Fruit fly (Drosophila melanogaster): ENCODE data around the gene CG13841.

Gene CG13841

dm6 chr3R:22753895-22754774, 13.4 kb downstream of the CG13841 start (continued):
- TF ChIP-seq ewg (GFP tag; optimal IDR thresholded peaks at IDR 0.05): peak; percentile 23
- TF ChIP-seq ab (GFP tag; optimal IDR thresholded peaks at IDR 0.05): no peak
- peak; percentile 8 for TF ChIP-seq CG10274 (GFP tag; optimal IDR thresholded peaks at IDR 0.05)
- TF ChIP-seq jing (GFP tag; optimal IDR thresholded peaks at IDR 0.05): peak; percentile 31
- peak; percentile 23; the same call in 1 of the 2 replicates for TF ChIP-seq Oaz (GFP tag; IDR thresholded peaks at IDR 0.05)
- TF ChIP-seq CG6254 (GFP tag; optimal IDR thresholded peaks at IDR 0.05): peak; percentile 68
- TF ChIP-seq CG30403 (GFP tag; optimal IDR thresholded peaks at IDR 0.05): peak; percentile 84
- peak; percentile 95 for TF ChIP-seq Deaf1 (tag; optimal IDR thresholded peaks at IDR 0.05)
- TF ChIP-seq hth (optimal IDR thresholded peaks at IDR 0.05): no peak
- TF ChIP-seq Dbx (GFP tag; IDR thresholded peaks at IDR 0.05): peak; percentile 78
- TF ChIP-seq Sox100B (GFP tag; optimal IDR thresholded peaks at IDR 0.05): peak; percentile 81
- TF ChIP-seq CG17829 (tag; optimal IDR thresholded peaks at IDR 0.05): peak; percentile 60
- peak; percentile 56; the same call in 1 of the 2 replicates for TF ChIP-seq tna (GFP tag; IDR thresholded peaks at IDR 0.05; ENCODE audit: partially characterized antibody)
- peak; percentile 89 for TF ChIP-seq CG7556 (GFP tag; optimal IDR thresholded peaks at IDR 0.05)
- TF ChIP-seq CG8089 (GFP tag; optimal IDR thresholded peaks at IDR 0.05): no peak
- TF ChIP-seq CG4424 (GFP tag; optimal IDR thresholded peaks at IDR 0.05): peak; percentile 64
- TF ChIP-seq Hr3 (GFP tag; optimal IDR thresholded peaks at IDR 0.05): peak; percentile 60
- no peak for TF ChIP-seq hb (GFP tag; IDR thresholded peaks at IDR 0.05; ENCODE audit: partially characterized antibody)
- TF ChIP-seq CG14014 (GFP tag; IDR thresholded peaks at IDR 0.05): peak; percentile 50; the same call in 1 of the 2 replicates
- peak; percentile 42; the same call in 1 of the 2 replicates for TF ChIP-seq CG9215 (GFP tag; IDR thresholded peaks at IDR 0.05)
- TF ChIP-seq CG9817 (tag; optimal IDR thresholded peaks at IDR 0.05): peak; percentile 41
- TF ChIP-seq cg (GFP tag; optimal IDR thresholded peaks at IDR 0.05): peak; percentile 18
- TF ChIP-seq mam (GFP tag; optimal IDR thresholded peaks at IDR 0.05): peak; percentile 58
- peak; percentile 59 for TF ChIP-seq fd96Cb (tag; optimal IDR thresholded peaks at IDR 0.05)
- TF ChIP-seq tin (GFP tag; optimal IDR thresholded peaks at IDR 0.05): peak; percentile 54
- TF ChIP-seq Dp (GFP tag; optimal IDR thresholded peaks at IDR 0.05): no peak
- TF ChIP-seq CG12104 (GFP tag; optimal IDR thresholded peaks at IDR 0.05): peak; percentile 59
- TF ChIP-seq chif (GFP tag; optimal IDR thresholded peaks at IDR 0.05): peak in 1 of 2 experiments; percentile 40
- peak; percentile 59 for TF ChIP-seq D19B (GFP tag; optimal IDR thresholded peaks at IDR 0.05)
- no peak for TF ChIP-seq br (optimal IDR thresholded peaks at IDR 0.05)
- TF ChIP-seq mirr (GFP tag; optimal IDR thresholded peaks at IDR 0.05): peak; percentile 48
- TF ChIP-seq ham (GFP tag; IDR thresholded peaks at IDR 0.05): no peak
- TF ChIP-seq Neu2 (GFP tag; optimal IDR thresholded peaks at IDR 0.05; ENCODE audit: borderline replicate concordance): no peak
- TF ChIP-seq CG8290 (GFP tag; optimal IDR thresholded peaks at IDR 0.05): no peak
- TF ChIP-seq CG8290 (tag; optimal IDR thresholded peaks at IDR 0.05): peak in 1 of 2 experiments; percentile 73
- peak; percentile 81 for TF ChIP-seq CG15269 (tag; optimal IDR thresholded peaks at IDR 0.05)
- TF ChIP-seq CG31365 (tag; optimal IDR thresholded peaks at IDR 0.05): no peak
- TF ChIP-seq Dip3 (GFP tag; optimal IDR thresholded peaks at IDR 0.05): peak; percentile 3
- TF ChIP-seq ci (GFP tag; IDR thresholded peaks at IDR 0.05): peak; percentile 83
- TF ChIP-seq jumu (GFP tag; optimal IDR thresholded peaks at IDR 0.05): peak; percentile 45
- peak; percentile 38 for TF ChIP-seq HHEX (GFP tag; optimal IDR thresholded peaks at IDR 0.05)
- TF ChIP-seq Rfx (GFP tag; IDR thresholded peaks at IDR 0.05): peak; percentile 74
- peak; percentile 76 for TF ChIP-seq CG18619 (GFP tag; optimal IDR thresholded peaks at IDR 0.05)
- no peak for TF ChIP-seq CG15696 (tag; optimal IDR thresholded peaks at IDR 0.05)
- TF ChIP-seq MESR4 (GFP tag; optimal IDR thresholded peaks at IDR 0.05): peak; percentile 6
- peak; percentile 42 for TF ChIP-seq CG13123 (GFP tag; optimal IDR thresholded peaks at IDR 0.05)
- no peak for TF ChIP-seq CG15073 (GFP tag; optimal IDR thresholded peaks at IDR 0.05)
- TF ChIP-seq CG16815 (GFP tag; optimal IDR thresholded peaks at IDR 0.05): peak; percentile 26
- TF ChIP-seq ap (GFP tag; IDR thresholded peaks at IDR 0.05): peak; percentile 6; the same call in 1 of the 2 replicates
